Worm (Caenorhabditis elegans): ENCODE measurements around the gene Y66D12A.7.

ce11 chrIII:11561597-11561996 lies 18.7 kb downstream of the Y66D12A.7 start:
- TF ChIP-seq hmg-1.1 (GFP tag; IDR thresholded peaks at IDR 0.05), result no peak
- no peak for TF ChIP-seq R02D3.7 (tag; optimal IDR thresholded peaks at IDR 0.05)
- no peak for TF ChIP-seq zfp-3 (GFP tag; conservative IDR thresholded peaks at IDR 0.05)
- TF ChIP-seq lin-39 (tag; optimal IDR thresholded peaks at IDR 0.05), result no peak

Data from whole organism, L4 larva.